Worm (Caenorhabditis elegans): ENCODE results near the gene cku-80.

Gene cku-80

ce11 chrIII:4435262-4435661 lies 15.6 kb downstream of the cku-80 start:
- no peak for TF ChIP-seq pax-1 (tag; optimal IDR thresholded peaks at IDR 0.05)
- TF ChIP-seq unc-42 (tag; optimal IDR thresholded peaks at IDR 0.05), result no peak

ce11 chrIII:4439493-4439983 lies 19.9 kb downstream of the cku-80 start, which contains the start of gene C28A5.2:
Gene C28A5.2 (minus strand): TSS chrIII:4439543.
- TF ChIP-seq ceh-2 (tag; optimal IDR thresholded peaks at IDR 0.05) (no peak), sox-4 (tag; optimal IDR thresholded peaks at IDR 0.05) (no peak), pag-3 (tag; optimal IDR thresholded peaks at IDR 0.05; ENCODE audit: borderline replicate concordance) (no peak), dve-1 (tag; optimal IDR thresholded peaks at IDR 0.05) (no peak), ceh-18 (tag; optimal IDR thresholded peaks at IDR 0.05) (no peak), ceh-14 (tag; optimal IDR thresholded peaks at IDR 0.05) (no peak), tbx-2 (tag; optimal IDR thresholded peaks at IDR 0.05) (no peak), syd-9 (tag; optimal IDR thresholded peaks at IDR 0.05) (no peak), ceh-48 (tag; optimal IDR thresholded peaks at IDR 0.05) (no peak)

- TF ChIP-seq elt-2 (tag; optimal IDR thresholded peaks at IDR 0.05) (no peak), pros-1 (tag; optimal IDR thresholded peaks at IDR 0.05) (no peak), elt-4 (tag; optimal IDR thresholded peaks at IDR 0.05) (no peak), lim-6 (tag; optimal IDR thresholded peaks at IDR 0.05) (no peak)
Measured at ce11 chrIII:4441781-4442180, 22.1 kb downstream of the cku-80 start, which contains the start of gene nex-3. Gene nex-3 (plus strand): TSS chrIII:4442081.

ce11 chrIII:4444492-4444891 lies 24.8 kb downstream of the cku-80 start:
- no peak for TF ChIP-seq unc-3 (GFP tag; conservative IDR thresholded peaks at IDR 0.05)
- TF ChIP-seq unc-3 (tag; optimal IDR thresholded peaks at IDR 0.05), result no peak
- no peak for TF ChIP-seq unc-42 (tag; optimal IDR thresholded peaks at IDR 0.05)
- no peak for TF ChIP-seq ttx-3 (tag; optimal IDR thresholded peaks at IDR 0.05)
- no peak for TF ChIP-seq unc-86 (tag; optimal IDR thresholded peaks at IDR 0.05)
- no peak for TF ChIP-seq ceh-45 (GFP tag; IDR thresholded peaks at IDR 0.05)
- TF ChIP-seq dmd-4 (tag; optimal IDR thresholded peaks at IDR 0.05; ENCODE audit: borderline replicate concordance), result no peak
- no peak for TF ChIP-seq ceh-48 (tag; optimal IDR thresholded peaks at IDR 0.05)
- no peak for TF ChIP-seq sox-4 (tag; optimal IDR thresholded peaks at IDR 0.05)
- no peak for TF ChIP-seq nhr-11 (tag; optimal IDR thresholded peaks at IDR 0.05)
- no peak for TF ChIP-seq tbx-7 (tag; optimal IDR thresholded peaks at IDR 0.05)
- TF ChIP-seq hlh-15 (tag; optimal IDR thresholded peaks at IDR 0.05), result no peak
- no peak for TF ChIP-seq fax-1 (tag; optimal IDR thresholded peaks at IDR 0.05)
- no peak for TF ChIP-seq fkh-10 (GFP tag; optimal IDR thresholded peaks at IDR 0.05)
- TF ChIP-seq ets-4 (tag; optimal IDR thresholded peaks at IDR 0.05), result no peak
- no peak for TF ChIP-seq lim-6 (tag; optimal IDR thresholded peaks at IDR 0.05)
- TF ChIP-seq nhr-232 (tag; optimal IDR thresholded peaks at IDR 0.05), result no peak
- no peak for TF ChIP-seq syd-9 (tag; optimal IDR thresholded peaks at IDR 0.05)
- TF ChIP-seq ceh-18 (tag; optimal IDR thresholded peaks at IDR 0.05), result no peak

- TF ChIP-seq ceh-14 (tag; optimal IDR thresholded peaks at IDR 0.05) (no peak), unc-55 (GFP tag; optimal IDR thresholded peaks at IDR 0.05) (peak; percentile 53)
Measured at ce11 chrIII:4448029-4448428, 28.4 kb downstream of the cku-80 start.

ce11 chrIII:4449357-4449756 lies 29.7 kb downstream of the cku-80 start:
- TF ChIP-seq C08G9.2 (tag; optimal IDR thresholded peaks at IDR 0.05), result no peak
- TF ChIP-seq unc-42 (tag; optimal IDR thresholded peaks at IDR 0.05), result no peak
- TF ChIP-seq madf-2 (tag; optimal IDR thresholded peaks at IDR 0.05), result no peak
- TF ChIP-seq elt-4 (tag; optimal IDR thresholded peaks at IDR 0.05), result no peak
- no peak for TF ChIP-seq ceh-31 (tag; optimal IDR thresholded peaks at IDR 0.05)
- TF ChIP-seq tbx-2 (tag; optimal IDR thresholded peaks at IDR 0.05), result no peak
- no peak for TF ChIP-seq C38D4.7 (GFP tag; optimal IDR thresholded peaks at IDR 0.05)
- TF ChIP-seq ceh-18 (tag; optimal IDR thresholded peaks at IDR 0.05), result no peak
- TF ChIP-seq pha-2 (tag; optimal IDR thresholded peaks at IDR 0.05), result no peak
- TF ChIP-seq elt-2 (tag; optimal IDR thresholded peaks at IDR 0.05), result no peak
- no peak for TF ChIP-seq ceh-14 (tag; optimal IDR thresholded peaks at IDR 0.05)
- no peak for TF ChIP-seq lin-11 (tag; optimal IDR thresholded peaks at IDR 0.05)
- no peak for TF ChIP-seq ceh-6 (GFP tag; optimal IDR thresholded peaks at IDR 0.05)
- TF ChIP-seq hlh-13 (GFP tag; optimal IDR thresholded peaks at IDR 0.05), result no peak
- no peak for TF ChIP-seq dmd-4 (tag; optimal IDR thresholded peaks at IDR 0.05; ENCODE audit: borderline replicate concordance)
- TF ChIP-seq K09A11.1 (tag; optimal IDR thresholded peaks at IDR 0.05; ENCODE audit: insufficient read depth), result no peak
- no peak for TF ChIP-seq fkh-10 (GFP tag; optimal IDR thresholded peaks at IDR 0.05)

Measured in whole organism, late embryonic.